In the genomic region with DNA sequence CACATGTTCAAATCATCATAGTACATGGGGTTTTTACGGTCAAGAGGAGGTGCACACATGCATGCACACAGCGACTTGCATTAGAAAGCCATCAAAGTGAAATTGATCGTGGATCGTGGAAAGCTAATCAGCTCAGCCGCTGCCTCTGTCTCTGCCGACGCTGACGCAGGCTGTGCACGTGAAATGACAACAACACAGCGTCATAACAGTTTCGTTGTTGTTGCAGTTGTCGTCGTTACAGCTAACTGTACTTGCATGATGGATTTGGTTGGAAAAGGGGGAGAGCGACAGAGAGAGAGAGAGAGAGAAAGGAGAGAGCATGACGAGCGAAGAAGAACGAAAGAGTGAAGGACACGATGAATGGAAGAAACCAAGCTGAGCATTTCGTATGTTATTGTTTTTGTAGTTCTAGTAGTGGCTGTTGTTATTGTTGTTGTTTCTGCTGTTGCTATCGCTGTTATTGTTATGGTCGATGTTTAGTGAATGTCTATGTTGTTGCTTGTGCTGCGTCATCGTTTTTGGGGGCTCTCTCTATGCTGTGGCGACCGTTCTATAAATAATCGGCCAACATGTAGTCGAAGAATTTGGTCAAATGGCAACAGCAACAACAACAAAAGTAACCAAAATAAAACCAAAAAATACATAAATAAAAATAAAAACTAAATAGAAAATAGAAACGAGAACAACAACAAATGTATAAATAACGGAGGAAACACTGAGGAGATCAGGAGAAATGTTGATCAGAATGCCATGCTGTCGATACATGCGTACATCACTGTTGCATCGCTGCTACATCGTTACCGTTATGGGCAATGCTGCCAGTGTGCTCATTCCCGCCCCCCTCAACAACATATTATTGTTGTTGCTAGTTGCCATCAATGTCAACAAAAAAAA, we compare ENCODE assay signal across 3 fruit fly cellular contexts.
TF ChIP-seq lines count a peak whose summit lies in the region.

No protein-coding gene starts in this region.

- TF ChIP-seq CTCF in whole organism, embryonic (GFP tag; optimal IDR thresholded peaks at IDR 0.05; lab: Kevin White, UChicago), result no peak

TF ChIP-seq in whole organism, adult, 20 proteins besides CTCF, POLR2A, EP300 and RAD21:
- no peak for TF ChIP-seq toe (GFP tag; optimal IDR thresholded peaks at IDR 0.05; lab: Kevin White, UChicago)
- no peak for TF ChIP-seq CG5204 (GFP tag; optimal IDR thresholded peaks at IDR 0.05; lab: Kevin White, UChicago)
- no peak for TF ChIP-seq CG12768 (GFP tag; optimal IDR thresholded peaks at IDR 0.05; lab: Kevin White, UChicago)
- TF ChIP-seq Mnt (GFP tag; optimal IDR thresholded peaks at IDR 0.05; lab: Kevin White, UChicago), result peak; percentile 29
- peak; percentile 28 to 61 for TF ChIP-seq cnc (optimal IDR thresholded peaks at IDR 0.05; lab: Kevin White, UChicago)
- no peak for TF ChIP-seq CG14711 (tag; optimal IDR thresholded peaks at IDR 0.05; lab: Kevin White, UChicago)
- TF ChIP-seq ovo (GFP tag; optimal IDR thresholded peaks at IDR 0.05; lab: Kevin White, UChicago), result peak; percentile 99
- no peak for TF ChIP-seq CG7101 (tag; optimal IDR thresholded peaks at IDR 0.05; lab: Kevin White, UChicago)
- peak; percentile 35 for TF ChIP-seq cic (GFP tag; optimal IDR thresholded peaks at IDR 0.05; lab: Kevin White, UChicago)
- no peak for TF ChIP-seq Clk (GFP tag; optimal IDR thresholded peaks at IDR 0.05; lab: Kevin White, UChicago)
- peak; percentile 29 for TF ChIP-seq tj (GFP tag; optimal IDR thresholded peaks at IDR 0.05; lab: Kevin White, UChicago)
- no peak for TF ChIP-seq CG33017 (tag; optimal IDR thresholded peaks at IDR 0.05; lab: Kevin White, UChicago)
- TF ChIP-seq pad (GFP tag; optimal IDR thresholded peaks at IDR 0.05; lab: Kevin White, UChicago), result peak; percentile 91
- no peak for TF ChIP-seq Hr96 (GFP tag; optimal IDR thresholded peaks at IDR 0.05; lab: Kevin White, UChicago)
- no peak for TF ChIP-seq Crg-1 (GFP tag; optimal IDR thresholded peaks at IDR 0.05; lab: Kevin White, UChicago)
- no peak for TF ChIP-seq CG7045 (GFP tag; optimal IDR thresholded peaks at IDR 0.05; lab: Kevin White, UChicago)
TF ChIP-seq in whole organism, adult: peak in this region for 6.

TF ChIP-seq in whole organism, embryonic, 481 proteins besides CTCF, POLR2A, EP300 and RAD21 (continues in another document):
- no peak for TF ChIP-seq ems (GFP tag; optimal IDR thresholded peaks at IDR 0.05; lab: Kevin White, UChicago)
- no peak for TF ChIP-seq Ssrp (tag; optimal IDR thresholded peaks at IDR 0.05; lab: Kevin White, UChicago)
- no peak for TF ChIP-seq cato (GFP tag; optimal IDR thresholded peaks at IDR 0.05; lab: Kevin White, UChicago; ENCODE audit: borderline replicate concordance)
- no peak for TF ChIP-seq cas (GFP tag; IDR thresholded peaks at IDR 0.05; lab: Robert Waterston, UW)
- no peak for TF ChIP-seq CG18619 (GFP tag; optimal IDR thresholded peaks at IDR 0.05; lab: Kevin White, UChicago)
- no peak for TF ChIP-seq CG8359 (GFP tag; optimal IDR thresholded peaks at IDR 0.05; lab: Kevin White, UChicago; ENCODE audit: borderline replicate concordance)
- no peak for TF ChIP-seq NFAT (GFP tag; IDR thresholded peaks at IDR 0.05; lab: Robert Waterston, UW)
- no peak for TF ChIP-seq CG6854 (GFP tag; optimal IDR thresholded peaks at IDR 0.05; lab: Kevin White, UChicago)
- TF ChIP-seq CG6272 (GFP tag; IDR thresholded peaks at IDR 0.05; lab: Robert Waterston, UW), result no peak
- TF ChIP-seq Adf1 (GFP tag; IDR thresholded peaks at IDR 0.05; lab: Robert Waterston, UW), result peak; percentile 56; the same call in 1 of the 2 replicates
- peak; percentile 7 for TF ChIP-seq pros (GFP tag; optimal IDR thresholded peaks at IDR 0.05; lab: Kevin White, UChicago)
- no peak for TF ChIP-seq CG8765 (GFP tag; IDR thresholded peaks at IDR 0.05; lab: Robert Waterston, UW)
- no peak for TF ChIP-seq eve (GFP tag; optimal IDR thresholded peaks at IDR 0.05; lab: Kevin White, UChicago)
- TF ChIP-seq CG10565 (GFP tag; optimal IDR thresholded peaks at IDR 0.05; lab: Kevin White, UChicago), result no peak
- no peak for TF ChIP-seq Jarid2 (GFP tag; optimal IDR thresholded peaks at IDR 0.05; lab: Kevin White, UChicago)
- no peak for TF ChIP-seq CG34422 (GFP tag; IDR thresholded peaks at IDR 0.05; lab: Robert Waterston, UW)
- no peak for TF ChIP-seq Taf1 (GFP tag; IDR thresholded peaks at IDR 0.05; lab: Robert Waterston, UW)
- TF ChIP-seq Hr51 (GFP tag; optimal IDR thresholded peaks at IDR 0.05; lab: Kevin White, UChicago), result no peak
- TF ChIP-seq ara (GFP tag; IDR thresholded peaks at IDR 0.05; lab: Robert Waterston, UW), result no peak
- no peak for TF ChIP-seq CG9609 (GFP tag; optimal IDR thresholded peaks at IDR 0.05; lab: Kevin White, UChicago)
- peak; percentile 74 to 77 for TF ChIP-seq Trl (optimal IDR thresholded peaks at IDR 0.05; lab: Kevin White, UChicago)
- no peak for TF ChIP-seq Trl (GFP tag; optimal IDR thresholded peaks at IDR 0.05; lab: Kevin White, UChicago)
- peak in 1 of 2 experiments; percentile 64 for TF ChIP-seq Pdp1 (GFP tag; optimal IDR thresholded peaks at IDR 0.05; lab: Kevin White, UChicago)
- no peak for TF ChIP-seq insv (GFP tag; optimal IDR thresholded peaks at IDR 0.05; lab: Kevin White, UChicago)
- no peak for TF ChIP-seq bcd (GFP tag; optimal IDR thresholded peaks at IDR 0.05; lab: Kevin White, UChicago)
- no peak for TF ChIP-seq CG2199 (GFP tag; IDR thresholded peaks at IDR 0.05; lab: Robert Waterston, UW)
- peak; percentile 28 for TF ChIP-seq kni (GFP tag; optimal IDR thresholded peaks at IDR 0.05; lab: Kevin White, UChicago)
- 0 out of 4 replicates have a peak, but pooled peaks have one; percentile 46 for TF ChIP-seq chinmo (GFP tag; IDR thresholded peaks at IDR 0.05; lab: Robert Waterston, UW; ENCODE audit: partially characterized antibody)
- TF ChIP-seq CG18599 (GFP tag; optimal IDR thresholded peaks at IDR 0.05; lab: Kevin White, UChicago), result no peak
- TF ChIP-seq pfk (GFP tag; optimal IDR thresholded peaks at IDR 0.05; lab: Kevin White, UChicago), result no peak
- peak; percentile 94 for TF ChIP-seq CG4360 (GFP tag; IDR thresholded peaks at IDR 0.05; lab: Robert Waterston, UW)
- TF ChIP-seq so (GFP tag; IDR thresholded peaks at IDR 0.05; lab: Robert Waterston, UW), result no peak
- no peak for TF ChIP-seq CG31388 (GFP tag; optimal IDR thresholded peaks at IDR 0.05; lab: Kevin White, UChicago)

TF ChIP-seq in whole organism, prepupa, 60 proteins besides CTCF, POLR2A, EP300 and RAD21:
- no peak for TF ChIP-seq esn (GFP tag; optimal IDR thresholded peaks at IDR 0.05; lab: Kevin White, UChicago)
- no peak for TF ChIP-seq CG1621 (tag; optimal IDR thresholded peaks at IDR 0.05; lab: Kevin White, UChicago)
- TF ChIP-seq CG11902 (GFP tag; optimal IDR thresholded peaks at IDR 0.05; lab: Kevin White, UChicago), result no peak
- TF ChIP-seq Sox15 (GFP tag; optimal IDR thresholded peaks at IDR 0.05; lab: Kevin White, UChicago), result no peak
- no peak for TF ChIP-seq ss (GFP tag; optimal IDR thresholded peaks at IDR 0.05; lab: Kevin White, UChicago)
- no peak for TF ChIP-seq Ets21C (GFP tag; optimal IDR thresholded peaks at IDR 0.05; lab: Kevin White, UChicago)
- TF ChIP-seq CG15336 (GFP tag; IDR thresholded peaks at IDR 0.05; lab: Robert Waterston, UW), result 0 out of 2 replicates have a peak, but pooled peaks have one; percentile 19
- TF ChIP-seq CG3032 (tag; optimal IDR thresholded peaks at IDR 0.05; lab: Kevin White, UChicago), result no peak
